Worm (Caenorhabditis elegans) whole organism, L4 larva: ENCODE results near the gene erfa-3.

Experiments used
- D1046.2 ChIP-seq: fragments of 200-800 bp; sonication (Bioruptor generic); IDR thresholded peaks from 2 replicates; pipeline ENCODE4 v1.3.6; 2022; ENCODE audit warnings: missing genetic modification characterization, missing compliant biosample characterization
- F10B5.3 ChIP-seq: sonication (generic microtip); optimal IDR thresholded peaks from 2 replicates; lab custom pipeline; 2016; ENCODE audit warnings: mild to moderate bottlenecking, missing genetic modification characterization, missing compliant biosample characterization
- F26F4.8 ChIP-seq: fragments of 200-800 bp; sonication (Bioruptor generic); conservative IDR thresholded peaks from 2 replicates; pipeline ENCODE4 v1.3.6; 2022; ENCODE audit warnings: missing genetic modification characterization, missing compliant biosample characterization
- F44E2.7 ChIP-seq: fragments of 200-800 bp; sonication (Bioruptor generic); IDR thresholded peaks from 2 replicates; pipeline ENCODE4 v2.1.2; 2022; ENCODE audit warnings: missing genetic modification characterization, missing compliant biosample characterization
- F49E8.2 ChIP-seq: sonication (generic microtip); optimal IDR thresholded peaks from 2 replicates; lab custom pipeline; 2016; ENCODE audit warnings: missing compliant biosample characterization, mild to moderate bottlenecking, missing genetic modification characterization, borderline replicate concordance
- R02D3.7 ChIP-seq: fragments of 150-350 bp; sonication (generic microtip); optimal IDR thresholded peaks from 3 replicates; lab custom pipeline; 2014; ENCODE audit warnings: missing biosample characterization, missing genetic modification characterization
- T20F7.1 ChIP-seq: fragments of 200-800 bp; sonication (Bioruptor generic); optimal IDR thresholded peaks from 2 replicates; lab custom pipeline; 2018; ENCODE audit warnings: mild to moderate bottlenecking, missing genetic modification characterization, missing compliant biosample characterization
- T26A8.4 ChIP-seq: fragments of 200-800 bp; sonication (Bioruptor generic); IDR thresholded peaks from 2 replicates; pipeline ENCODE4 v1.3.6; 2022; ENCODE audit warnings: missing genetic modification characterization, missing compliant biosample characterization
- Y75B8A.6 ChIP-seq: fragments of 200-800 bp; sonication (Bioruptor generic); IDR thresholded peaks from 2 replicates; pipeline ENCODE4 v1.3.6; 2022; ENCODE audit warnings: missing genetic modification reagents, missing genetic modification characterization, missing compliant biosample characterization
- aha-1 ChIP-seq: fragments of 150-350 bp; peaks from one replicate; lab custom pipeline; 2014; ENCODE audit warnings: missing biosample characterization, missing genetic modification characterization
- aly-2 ChIP-seq: sonication (generic microtip); optimal IDR thresholded peaks from 2 replicates; lab custom pipeline; 2018; ENCODE audit warnings: missing biosample characterization, missing genetic modification characterization
- ama-1 ChIP-seq: fragments of 150-350 bp; optimal IDR thresholded peaks from 2 replicates; lab custom pipeline; 2014; ENCODE audit warnings: inconsistent platforms, mixed read lengths
- ctbp-1 ChIP-seq: fragments of 200-800 bp; sonication (Bioruptor generic); IDR thresholded peaks from 2 replicates; pipeline ENCODE4 v1.3.6; 2022; ENCODE audit warnings: missing genetic modification reagents, missing genetic modification characterization, missing compliant biosample characterization
- daf-16 ChIP-seq, 3 experiments: sonication (generic microtip); optimal IDR thresholded peaks; 2 replicates each; lab custom pipeline; 2016 to 2017; ENCODE audit warnings: missing genetic modification characterization in 3 of 3, missing genetic modification reagents in 3 of 3, mild to moderate bottlenecking in 2 of 3, missing compliant biosample characterization in 2 of 3, missing biosample characterization in 1 of 3, moderate library complexity in 1 of 3
- dmd-6 ChIP-seq: fragments of 200-800 bp; sonication (Bioruptor generic); IDR thresholded peaks from 2 replicates; pipeline ENCODE4 v1.3.6; 2022; ENCODE audit warnings: missing genetic modification reagents, missing genetic modification characterization, missing compliant biosample characterization
- duxl-1 ChIP-seq: sonication (generic microtip); optimal IDR thresholded peaks from 2 replicates; lab custom pipeline; 2016; ENCODE audit warnings: mild to moderate bottlenecking, missing genetic modification characterization, moderate library complexity, missing compliant biosample characterization; ENCODE audit not compliant: poor library complexity
- dve-1 ChIP-seq: sonication (generic microtip); optimal IDR thresholded peaks from 2 replicates; lab custom pipeline; 2017; ENCODE audit warnings: antibody characterized with exemption, mild to moderate bottlenecking, missing genetic modification characterization, missing compliant biosample characterization; ENCODE audit not compliant: insufficient read depth
- egl-27 ChIP-seq: sonication (generic microtip); optimal IDR thresholded peaks from 3 replicates; lab custom pipeline; 2017; ENCODE audit warnings: missing biosample characterization, missing genetic modification reagents, missing genetic modification characterization
- hlh-11 ChIP-seq: fragments of 200-800 bp; sonication (Bioruptor generic); optimal IDR thresholded peaks from 2 replicates; lab custom pipeline; 2018; ENCODE audit warnings: mild to moderate bottlenecking, missing genetic modification characterization, missing compliant biosample characterization
- hlh-30 ChIP-seq: sonication (generic microtip); optimal IDR thresholded peaks from 2 replicates; lab custom pipeline; 2017; ENCODE audit warnings: antibody characterized with exemption, mild to moderate bottlenecking, missing genetic modification characterization, missing compliant biosample characterization; ENCODE audit not compliant: insufficient read depth
- hmg-1.1 ChIP-seq: fragments of 200-800 bp; sonication (Bioruptor generic); IDR thresholded peaks from 2 replicates; pipeline ENCODE4 v1.3.6; 2022; ENCODE audit warnings: missing genetic modification reagents, missing genetic modification characterization, missing compliant biosample characterization
- lin-1 ChIP-seq: fragments of 200-800 bp; sonication (Bioruptor generic); IDR thresholded peaks from 2 replicates; pipeline ENCODE4 v1.3.6; 2022; ENCODE audit warnings: missing genetic modification reagents, missing genetic modification characterization, missing compliant biosample characterization
- lin-38 ChIP-seq: fragments of 200-800 bp; sonication (Bioruptor generic); IDR thresholded peaks from 2 replicates; pipeline ENCODE4 v1.3.6; 2022; ENCODE audit warnings: missing genetic modification reagents, missing genetic modification characterization, missing compliant biosample characterization
- lsy-2 ChIP-seq, 2 experiments: fragments of 150-350 bp in 1 of 2; sonication (generic microtip) in 1 of 2; optimal IDR thresholded peaks; 2 replicates each; lab custom pipeline; 2014 to 2017; ENCODE audit warnings: missing biosample characterization in 2 of 2, missing genetic modification characterization in 2 of 2
- mdl-1 ChIP-seq, 2 experiments: fragments of 150-350 bp in 1 of 2; sonication (generic microtip) in 1 of 2; optimal IDR thresholded peaks; 2 replicates each; lab custom pipeline; 2014 to 2017; ENCODE audit warnings: missing biosample characterization in 2 of 2, missing genetic modification characterization in 2 of 2
- mdt-29 ChIP-seq: fragments of 200-800 bp; sonication (Bioruptor generic); IDR thresholded peaks from 2 replicates; pipeline ENCODE4 v1.3.6; 2022; ENCODE audit warnings: missing genetic modification reagents, missing genetic modification characterization, missing compliant biosample characterization
- mep-1 ChIP-seq: fragments of 150-350 bp; sonication (generic microtip); optimal IDR thresholded peaks from 3 replicates; lab custom pipeline; 2014; ENCODE audit warnings: missing biosample characterization, missing genetic modification characterization
- mes-2 ChIP-seq: sonication (generic microtip); optimal IDR thresholded peaks from 2 replicates; lab custom pipeline; 2016; ENCODE audit warnings: missing genotype, mild to moderate bottlenecking, missing genetic modification characterization, missing compliant biosample characterization; ENCODE audit not compliant: poor library complexity, severe bottlenecking
- mxl-2 ChIP-seq: fragments of 200-800 bp; sonication (Bioruptor generic); conservative IDR thresholded peaks from 2 replicates; pipeline ENCODE4 v1.3.6; 2022; ENCODE audit warnings: missing genetic modification reagents, missing genetic modification characterization, missing compliant biosample characterization
- mxl-3 ChIP-seq: fragments of 200-800 bp; sonication (Bioruptor generic); optimal IDR thresholded peaks from 2 replicates; lab custom pipeline; 2018; ENCODE audit warnings: mild to moderate bottlenecking, missing genetic modification characterization, missing compliant biosample characterization
- nhr-102 ChIP-seq: sonication (generic microtip); optimal IDR thresholded peaks from 2 replicates; lab custom pipeline; 2016; ENCODE audit warnings: mild to moderate bottlenecking, missing genetic modification characterization, moderate library complexity, missing compliant biosample characterization
- nhr-11 ChIP-seq: fragments of 150-350 bp; optimal IDR thresholded peaks from 2 replicates; lab custom pipeline; 2014; ENCODE audit warnings: missing biosample characterization, missing genetic modification characterization
- nhr-111 ChIP-seq: fragments of 200-800 bp; sonication (Bioruptor generic); optimal IDR thresholded peaks from 2 replicates; lab custom pipeline; 2018; ENCODE audit warnings: mild to moderate bottlenecking, missing genetic modification characterization, missing compliant biosample characterization
- nhr-237 ChIP-seq: sonication (generic microtip); optimal IDR thresholded peaks from 2 replicates; lab custom pipeline; 2017; ENCODE audit warnings: missing biosample characterization, missing genetic modification characterization
- nhr-28 ChIP-seq: fragments of 150-350 bp; optimal IDR thresholded peaks from 2 replicates; lab custom pipeline; 2014; ENCODE audit warnings: missing biosample characterization, missing genetic modification characterization
- nhr-41 ChIP-seq: fragments of 200-800 bp; sonication (Bioruptor generic); IDR thresholded peaks from 2 replicates; pipeline ENCODE4 v1.3.6; 2022; ENCODE audit warnings: missing genetic modification reagents, missing genetic modification characterization, missing compliant biosample characterization
- nhr-6 ChIP-seq: fragments of 150-350 bp; optimal IDR thresholded peaks from 2 replicates; lab custom pipeline; 2014; ENCODE audit warnings: missing biosample characterization, missing genetic modification characterization
- nhr-76 ChIP-seq: fragments of 150-350 bp; optimal IDR thresholded peaks from 2 replicates; lab custom pipeline; 2014; ENCODE audit warnings: missing biosample characterization, missing genetic modification characterization
- nhr-77 ChIP-seq: fragments of 150-350 bp; optimal IDR thresholded peaks from 2 replicates; lab custom pipeline; 2014; ENCODE audit warnings: missing biosample characterization, missing genetic modification characterization
- pqm-1 ChIP-seq: sonication (generic microtip); optimal IDR thresholded peaks from 2 replicates; lab custom pipeline; 2017; ENCODE audit warnings: missing biosample characterization, missing genetic modification characterization
- rbr-2 ChIP-seq: sonication (generic microtip); optimal IDR thresholded peaks from 2 replicates; lab custom pipeline; 2016; ENCODE audit warnings: missing genotype, missing genetic modification characterization, missing compliant biosample characterization
- saeg-2 ChIP-seq: fragments of 200-800 bp; sonication (Bioruptor generic); IDR thresholded peaks from 2 replicates; pipeline ENCODE4 v1.3.6; 2022; ENCODE audit warnings: missing genetic modification reagents, missing genetic modification characterization, missing compliant biosample characterization
- snpc-1.2 ChIP-seq: fragments of 200-800 bp; sonication (Bioruptor generic); IDR thresholded peaks from 2 replicates; pipeline ENCODE4 v1.3.6; 2022; ENCODE audit warnings: missing genetic modification reagents, missing genetic modification characterization, missing compliant biosample characterization
- tra-1 ChIP-seq: fragments of 200-800 bp; sonication (Bioruptor generic); IDR thresholded peaks from 2 replicates; pipeline ENCODE4 v1.3.6; 2022; ENCODE audit warnings: missing genetic modification reagents, missing genetic modification characterization, missing compliant biosample characterization
- zag-1 ChIP-seq: fragments of 150-350 bp; optimal IDR thresholded peaks from 2 replicates; lab custom pipeline; 2014; ENCODE audit warnings: missing biosample characterization, missing genetic modification characterization
- zip-2 ChIP-seq: fragments of 150-350 bp; optimal IDR thresholded peaks from 2 replicates; lab custom pipeline; 2014; ENCODE audit warnings: missing biosample characterization, missing genetic modification characterization

The erfa-3 gene

DNA sequence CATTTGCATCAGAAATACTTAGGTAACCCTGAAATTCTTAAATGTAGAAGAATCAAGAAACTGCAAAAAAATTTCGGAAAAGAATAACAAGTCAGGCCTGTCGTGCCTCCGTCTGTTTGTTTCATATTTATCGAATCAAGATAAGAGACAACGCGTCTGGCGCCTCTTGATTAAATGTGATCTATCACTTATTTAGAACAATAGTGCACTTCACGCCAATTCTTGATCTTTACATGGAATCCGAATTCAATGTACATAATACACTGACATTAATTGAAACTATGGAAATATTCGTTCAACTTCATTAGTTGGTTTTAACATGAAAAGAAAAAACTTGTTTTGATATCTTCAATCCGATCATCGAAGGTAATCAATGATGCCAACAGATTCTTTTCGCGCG is 9.6 kb upstream of the erfa-3 start, which contains the start of gene mboa-2 (continued):
- peak; percentile 56 for TF ChIP-seq nhr-102 (tag; lab: Kevin White, UChicago)
- no peak for TF ChIP-seq aly-2 (tag; lab: Kevin White, UChicago)
- TF ChIP-seq F49E8.2 (tag; lab: Kevin White, UChicago) = no peak
- TF ChIP-seq mes-2 (tag; lab: Kevin White, UChicago) = peak; percentile 51
- no peak for TF ChIP-seq nhr-76 (tag; lab: Kevin White, UChicago)
- TF ChIP-seq nhr-28 (tag; lab: Kevin White, UChicago) = peak; percentile 50
- TF ChIP-seq pqm-1 (tag; lab: Kevin White, UChicago) = peak; percentile 9

DNA sequence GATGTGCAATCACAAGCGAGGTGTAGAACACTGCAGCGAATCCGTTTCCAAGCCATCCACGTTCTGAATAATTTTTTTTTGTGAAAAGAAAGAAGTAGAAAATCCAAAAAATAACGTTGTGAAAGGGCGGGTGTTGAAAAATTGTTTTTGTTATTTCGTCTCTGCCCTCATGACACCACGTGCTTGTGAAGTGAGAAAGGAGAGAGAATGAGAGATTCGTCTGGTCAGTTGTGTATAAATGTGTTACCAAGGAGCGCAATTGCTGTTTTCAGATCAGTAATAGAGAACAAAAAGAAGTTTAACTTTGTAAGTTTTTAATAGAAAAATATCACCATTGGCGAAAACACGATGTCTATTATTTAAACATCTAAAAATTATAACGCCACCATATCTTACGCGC is 8.4 kb upstream of the erfa-3 start:
- no peak for TF ChIP-seq D1046.2
- TF ChIP-seq aha-1 (tag; lab: Kevin White, UChicago) = peak; percentile 37
- TF ChIP-seq mep-1 (tag; lab: Kevin White, UChicago) = peak; percentile 49
- peak; percentile 21 for TF ChIP-seq nhr-11 (tag; lab: Kevin White, UChicago)
- TF ChIP-seq dmd-6 (GFP tag; lab: Robert Waterston, UW) = peak; percentile 21; the same call in 1 of the 2 replicates
- no peak for TF ChIP-seq egl-27 (tag; lab: Kevin White, UChicago)
- peak; percentile 26 for TF ChIP-seq dve-1
- no peak for TF ChIP-seq nhr-237
- TF ChIP-seq hlh-30 (tag; lab: Kevin White, UChicago) = peak; percentile 93
- peak; percentile 15 for TF ChIP-seq mes-2 (tag; lab: Kevin White, UChicago)
- peak; percentile 47 for TF ChIP-seq nhr-28 (tag; lab: Kevin White, UChicago)
- peak in 1 of 2 experiments; percentile 51 for TF ChIP-seq daf-16 (GFP tag; optimal IDR thresholded peaks at IDR 0.05; lab: Kevin White, UChicago)
- TF ChIP-seq daf-16 (tag; optimal IDR thresholded peaks at IDR 0.05; lab: Kevin White, UChicago) = no peak
- TF ChIP-seq mxl-3 = peak; percentile 88
- 0 out of 2 replicates have a peak, but pooled peaks have one; percentile 7 for TF ChIP-seq lin-38 (GFP tag; lab: Robert Waterston, UW)
- TF ChIP-seq hlh-11 (tag; lab: Kevin White, UChicago) = peak; percentile 49
- TF ChIP-seq zag-1 (tag; lab: Kevin White, UChicago) = no peak
- peak; percentile 38 for TF ChIP-seq nhr-6 (tag; lab: Kevin White, UChicago)
- TF ChIP-seq tra-1 (GFP tag; lab: Robert Waterston, UW) = no peak
- TF ChIP-seq hmg-1.1 (GFP tag; lab: Robert Waterston, UW) = 0 out of 2 replicates have a peak, but pooled peaks have one; percentile 14
- TF ChIP-seq F44E2.7 (GFP tag; lab: Robert Waterston, UW) = no peak
- peak; percentile 17 for TF ChIP-seq ama-1
- peak; percentile 26 for TF ChIP-seq nhr-77 (tag; lab: Kevin White, UChicago)
- no peak for TF ChIP-seq Y75B8A.6
- TF ChIP-seq mdl-1 (tag; optimal IDR thresholded peaks at IDR 0.05; lab: Kevin White, UChicago) = peak; percentile 56 to 90
- TF ChIP-seq lsy-2 (tag; optimal IDR thresholded peaks at IDR 0.05; lab: Kevin White, UChicago) = peak in 1 of 2 experiments; percentile 33

ce11 chrV:11119294-11119755 is 6.4 kb upstream of the erfa-3 start, which contains the start of gene scb-1:
Gene scb-1 (minus strand): TSS chrV:11119705.
- TF ChIP-seq T20F7.1 (GFP tag; lab: Kevin White, UChicago) = no peak
- TF ChIP-seq mxl-3 = no peak
- no peak for TF ChIP-seq nhr-41 (GFP tag; lab: Robert Waterston, UW)
- 0 out of 2 replicates have a peak, but pooled peaks have one; percentile 28 for TF ChIP-seq ctbp-1
- no peak for TF ChIP-seq snpc-1.2
- TF ChIP-seq mxl-2 = no peak
- peak; percentile 30; the same call in 1 of the 2 replicates for TF ChIP-seq T26A8.4 (GFP tag; lab: Robert Waterston, UW)
- no peak for TF ChIP-seq nhr-237
- TF ChIP-seq saeg-2 (GFP tag; lab: Robert Waterston, UW) = no peak
- peak; percentile 34 for TF ChIP-seq zip-2 (tag; lab: Kevin White, UChicago)
- TF ChIP-seq F26F4.8 = no peak
- TF ChIP-seq mdt-29 (GFP tag; lab: Robert Waterston, UW) = 0 out of 2 replicates have a peak, but pooled peaks have one; percentile 20
- no peak for TF ChIP-seq dve-1
- TF ChIP-seq duxl-1 (tag; lab: Kevin White, UChicago) = no peak
- TF ChIP-seq lin-1 = no peak
- peak; percentile 38 for TF ChIP-seq nhr-111 (GFP tag; lab: Kevin White, UChicago)
- peak; percentile 52 for TF ChIP-seq aha-1 (tag; lab: Kevin White, UChicago)
- TF ChIP-seq R02D3.7 (tag; lab: Kevin White, UChicago) = no peak
- 0 out of 2 replicates have a peak, but pooled peaks have one; percentile 5 for TF ChIP-seq lin-38 (GFP tag; lab: Robert Waterston, UW)
- TF ChIP-seq F10B5.3 (tag; lab: Kevin White, UChicago) = no peak
- TF ChIP-seq mep-1 (tag; lab: Kevin White, UChicago) = peak; percentile 0
- peak; percentile 1 for TF ChIP-seq rbr-2 (tag; lab: Kevin White, UChicago)
